Fruit fly (Drosophila melanogaster): ENCODE results near the gene Hsp60A.

The Hsp60A gene

DNA sequence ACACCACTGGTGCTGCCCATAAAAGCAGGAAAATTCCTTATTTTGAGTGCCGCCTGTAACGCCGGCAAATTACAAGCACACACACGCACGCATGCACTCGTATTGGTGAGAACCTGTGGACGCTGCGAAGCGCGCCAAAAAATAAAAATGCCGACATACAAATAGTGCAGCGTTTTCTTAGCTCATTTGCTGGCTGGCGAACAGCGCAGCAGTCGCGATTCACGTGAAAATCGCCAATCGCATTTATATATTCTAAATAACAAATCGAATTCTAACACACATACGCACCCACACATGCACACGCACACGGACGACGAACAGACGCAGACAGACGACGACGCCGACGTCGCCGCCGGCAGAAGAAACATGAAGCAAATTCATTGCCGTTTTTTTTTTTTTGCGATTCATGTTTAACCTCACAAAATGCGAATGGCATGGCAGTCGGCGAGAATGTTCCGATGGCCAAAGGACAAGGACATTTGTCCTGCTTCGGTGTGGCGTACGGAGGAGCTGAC, 39.3 kb downstream of the Hsp60A start (continued):
- TF ChIP-seq Dip2 (GFP tag; IDR thresholded peaks at IDR 0.05) = no peak
- no peak for TF ChIP-seq fd64A (GFP tag; optimal IDR thresholded peaks at IDR 0.05)
- no peak for TF ChIP-seq CG11695 (GFP tag; IDR thresholded peaks at IDR 0.05)
- TF ChIP-seq exex (tag; optimal IDR thresholded peaks at IDR 0.05) = no peak
- peak; percentile 7 for TF ChIP-seq Dp (GFP tag; optimal IDR thresholded peaks at IDR 0.05)
- TF ChIP-seq CG7987 (GFP tag; optimal IDR thresholded peaks at IDR 0.05) = no peak
- TF ChIP-seq slou (GFP tag; optimal IDR thresholded peaks at IDR 0.05) = no peak
- TF ChIP-seq Ets65A (GFP tag) = no peak
- TF ChIP-seq YL-1 (GFP tag; optimal IDR thresholded peaks at IDR 0.05) = no peak
- no peak for TF ChIP-seq cas (GFP tag; IDR thresholded peaks at IDR 0.05)
- TF ChIP-seq Rfx (GFP tag; IDR thresholded peaks at IDR 0.05) = 0 out of 2 replicates have a peak, but pooled peaks have one; percentile 22
- no peak for TF ChIP-seq Sry-δ (GFP tag; optimal IDR thresholded peaks at IDR 0.05)
- no peak for TF ChIP-seq p53 (GFP tag; optimal IDR thresholded peaks at IDR 0.05)
- no peak for TF ChIP-seq grn (GFP tag; optimal IDR thresholded peaks at IDR 0.05)
- no peak for TF ChIP-seq CG33213 (GFP tag; optimal IDR thresholded peaks at IDR 0.05)
- TF ChIP-seq Hmr (GFP tag; optimal IDR thresholded peaks at IDR 0.05) = no peak
- TF ChIP-seq gro (GFP tag; optimal IDR thresholded peaks at IDR 0.05) = no peak
- no peak for TF ChIP-seq CG10979 (tag; optimal IDR thresholded peaks at IDR 0.05)
- TF ChIP-seq CG11093 (GFP tag; IDR thresholded peaks at IDR 0.05) = no peak

DNA sequence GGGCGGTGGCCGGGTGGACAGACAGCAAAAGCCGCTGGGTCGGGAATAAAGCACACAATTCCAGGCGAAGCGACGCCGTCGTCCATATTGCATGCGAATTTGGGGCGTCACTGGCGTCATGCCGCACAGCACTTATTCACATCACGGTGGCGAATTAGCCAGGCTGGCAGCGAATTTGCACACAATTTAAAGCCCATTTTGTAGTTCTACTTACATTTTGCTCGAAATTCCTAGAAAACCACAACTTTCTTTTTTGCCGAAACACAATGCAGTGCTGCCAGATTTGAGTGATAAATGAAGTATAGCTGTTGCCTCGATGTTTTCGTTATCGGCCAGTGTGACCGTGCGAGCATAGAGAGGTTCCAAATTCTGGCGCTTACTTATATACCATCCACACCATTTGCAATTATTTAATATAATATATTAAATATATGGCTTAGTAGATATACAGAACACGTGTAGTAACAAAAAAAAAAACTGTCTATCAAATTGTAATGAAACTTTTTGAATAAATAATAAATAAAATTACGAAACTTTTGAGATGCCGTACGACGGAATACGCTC, 40.1 kb downstream of the Hsp60A start, which contains the start of gene Ran:
TSS of gene Ran (minus strand) at position 445 of the 564 bp plus-strand sequence.
- no peak for TF ChIP-seq unpg (GFP tag; optimal IDR thresholded peaks at IDR 0.05)
- TF ChIP-seq ems (GFP tag; optimal IDR thresholded peaks at IDR 0.05) = no peak
- TF ChIP-seq vnd (GFP tag; IDR thresholded peaks at IDR 0.05; ENCODE audit: partially characterized antibody) = no peak
- TF ChIP-seq CG9817 (tag; optimal IDR thresholded peaks at IDR 0.05) = peak; percentile 36
- no peak for TF ChIP-seq dm (GFP tag; optimal IDR thresholded peaks at IDR 0.05)
- 0 out of 3 replicates have a peak, but pooled peaks have one; percentile 26 for TF ChIP-seq zfh1 (GFP tag; IDR thresholded peaks at IDR 0.05)
- no peak for TF ChIP-seq Camta (GFP tag; optimal IDR thresholded peaks at IDR 0.05)
- no peak for TF ChIP-seq z (GFP tag; IDR thresholded peaks at IDR 0.05)
- TF ChIP-seq TFAM (GFP tag; optimal IDR thresholded peaks at IDR 0.05) = no peak
- TF ChIP-seq usp (GFP tag; optimal IDR thresholded peaks at IDR 0.05) = no peak
- no peak for TF ChIP-seq CG4328 (GFP tag; optimal IDR thresholded peaks at IDR 0.05)
- no peak for TF ChIP-seq kay (GFP tag; optimal IDR thresholded peaks at IDR 0.05)
- TF ChIP-seq Dfd (GFP tag; optimal IDR thresholded peaks at IDR 0.05) = no peak
- no peak for TF ChIP-seq wdn (GFP tag; IDR thresholded peaks at IDR 0.05)
- no peak for TF ChIP-seq Dip3 (GFP tag; optimal IDR thresholded peaks at IDR 0.05)
- no peak for TF ChIP-seq mirr (GFP tag; optimal IDR thresholded peaks at IDR 0.05)
- TF ChIP-seq phol (tag; optimal IDR thresholded peaks at IDR 0.05) = peak; percentile 9
- peak; percentile 66 for TF ChIP-seq BEAF-32 (GFP tag; optimal IDR thresholded peaks at IDR 0.05)
- no peak for TF ChIP-seq zen (tag; optimal IDR thresholded peaks at IDR 0.05)
- no peak for TF ChIP-seq nau (GFP tag; optimal IDR thresholded peaks at IDR 0.05)
- no peak for TF ChIP-seq twi (tag; optimal IDR thresholded peaks at IDR 0.05)
- no peak for TF ChIP-seq croc (GFP tag; conservative IDR thresholded peaks at IDR 0.05)
- no peak for TF ChIP-seq fd3F (GFP tag; optimal IDR thresholded peaks at IDR 0.05)
- no peak for TF ChIP-seq esg (GFP tag; conservative IDR thresholded peaks at IDR 0.05)
- no peak for TF ChIP-seq ash1 (GFP tag; optimal IDR thresholded peaks at IDR 0.05)
- TF ChIP-seq CG9932 (GFP tag; IDR thresholded peaks at IDR 0.05) = peak; percentile 66
- TF ChIP-seq GATAe (GFP tag; conservative IDR thresholded peaks at IDR 0.05) = 0 out of 2 replicates have a peak, but pooled peaks have one; percentile 10
- no peak for TF ChIP-seq CG33213 (GFP tag; optimal IDR thresholded peaks at IDR 0.05)
- no peak for TF ChIP-seq H2.0 (GFP tag; IDR thresholded peaks at IDR 0.05)
- peak; percentile 34; the same call in 1 of the 2 replicates for TF ChIP-seq nerfin-2 (GFP tag; IDR thresholded peaks at IDR 0.05; ENCODE audit: partially characterized antibody)
- TF ChIP-seq MBD-R2 (GFP tag; IDR thresholded peaks at IDR 0.05) = peak; percentile 35
- no peak for TF ChIP-seq sr (GFP tag; IDR thresholded peaks at IDR 0.05)
- no peak for TF ChIP-seq Hand (GFP tag; optimal IDR thresholded peaks at IDR 0.05)
